Fruit fly (Drosophila melanogaster) whole organism, embryonic: ENCODE data around the gene Sec63.

Source experiments
- Atf6 ChIP-seq: fragments of 200-800 bp; sonication (Bioruptor generic); IDR thresholded peaks from 2 replicates; pipeline ENCODE4 v1.3.6; 2022; ENCODE audit warnings: missing biosample characterization, missing genetic modification characterization
- CG11398 ChIP-seq: fragments of 200-800 bp; sonication (Bioruptor generic); optimal IDR thresholded peaks from 2 replicates; lab custom pipeline; 2016; ENCODE audit warnings: missing biosample characterization, missing genetic modification characterization
- CG11723 ChIP-seq: fragments of 200-800 bp; sonication (Bioruptor generic); optimal IDR thresholded peaks from 2 replicates; lab custom pipeline; 2017; ENCODE audit warnings: missing biosample characterization, mild to moderate bottlenecking, missing genetic modification characterization
- CG12219 ChIP-seq: fragments of 200-800 bp; sonication (Bioruptor generic); optimal IDR thresholded peaks from 3 replicates; lab custom pipeline; 2018; ENCODE audit warnings: missing biosample characterization, mild to moderate bottlenecking, missing genetic modification characterization
- CG1233 ChIP-seq: fragments of 200-800 bp; sonication (Bioruptor generic); optimal IDR thresholded peaks from 4 replicates; lab custom pipeline; 2018; ENCODE audit warnings: missing biosample characterization, mild to moderate bottlenecking, missing genetic modification characterization
- CG12659 ChIP-seq: fragments of 200-800 bp; sonication (Bioruptor generic); optimal IDR thresholded peaks from 3 replicates; lab custom pipeline; 2017; ENCODE audit warnings: mild to moderate bottlenecking, missing biosample characterization, missing genetic modification reagents, missing genetic modification characterization
- CG14050 ChIP-seq: fragments of 200-800 bp; sonication (Bioruptor generic); IDR thresholded peaks from 3 replicates; pipeline ENCODE4 v1.3.6; 2022; ENCODE audit warnings: missing biosample characterization, missing genetic modification characterization
- CG16779 ChIP-seq: fragments of 200-800 bp; sonication (Bioruptor generic); IDR thresholded peaks from 2 replicates; pipeline ENCODE4 v1.3.6; 2022; ENCODE audit warnings: missing biosample characterization, missing genetic modification characterization
- CG17802 ChIP-seq: fragments of 200-800 bp; sonication (Bioruptor generic); optimal IDR thresholded peaks from 2 replicates; lab custom pipeline; 2018; ENCODE audit warnings: missing biosample characterization, mild to moderate bottlenecking, missing genetic modification characterization, moderate library complexity
- CG18764 ChIP-seq: fragments of 200-800 bp; sonication (Bioruptor generic); optimal IDR thresholded peaks from 3 replicates; lab custom pipeline; 2016; ENCODE audit warnings: missing biosample characterization, missing genetic modification characterization
- CG3065 ChIP-seq: fragments of 200-800 bp; sonication (Bioruptor generic); optimal IDR thresholded peaks from 2 replicates; lab custom pipeline; 2016; ENCODE audit warnings: missing biosample characterization, missing genetic modification characterization
- CG31441 ChIP-seq: fragments of 200-800 bp; sonication (Bioruptor generic); IDR thresholded peaks from 2 replicates; pipeline ENCODE4 v1.3.6; 2022; ENCODE audit warnings: missing biosample characterization, missing genetic modification characterization
- CG32532 ChIP-seq: fragments of 200-800 bp; sonication (Bioruptor generic); IDR thresholded peaks from 2 replicates; pipeline ENCODE4 v1.3.6; 2022; ENCODE audit warnings: missing biosample characterization, missing genetic modification characterization
- CG34376 ChIP-seq: fragments of 200-800 bp; sonication (Bioruptor generic); optimal IDR thresholded peaks from 2 replicates; lab custom pipeline; 2018; ENCODE audit warnings: missing biosample characterization, mild to moderate bottlenecking, missing genetic modification characterization
- CG43689 ChIP-seq: fragments of 200-800 bp; sonication (Bioruptor generic); IDR thresholded peaks from 2 replicates; pipeline ENCODE4 v1.3.6; 2022; ENCODE audit warnings: missing biosample characterization, missing genetic modification characterization
- CG5953 ChIP-seq: fragments of 200-800 bp; sonication (Bioruptor generic); IDR thresholded peaks from 2 replicates; pipeline ENCODE4 v1.3.6; 2022; ENCODE audit warnings: missing biosample characterization, missing genetic modification characterization
- CG6175 ChIP-seq: fragments of 200-800 bp; sonication (Bioruptor generic); IDR thresholded peaks from 3 replicates; pipeline ENCODE4 v1.3.6; 2022; ENCODE audit warnings: missing biosample characterization, missing genetic modification characterization
- CG6813 ChIP-seq: fragments of 200-800 bp; sonication (Bioruptor generic); optimal IDR thresholded peaks from 2 replicates; lab custom pipeline; 2017; ENCODE audit warnings: missing biosample characterization, missing genetic modification characterization, mild to moderate bottlenecking, moderate library complexity, missing genetic modification reagents
- CG7987 ChIP-seq: fragments of 200-800 bp; sonication (Bioruptor generic); optimal IDR thresholded peaks from 2 replicates; lab custom pipeline; 2018; ENCODE audit warnings: missing biosample characterization, mild to moderate bottlenecking, missing genetic modification characterization, moderate library complexity
- CG9727 ChIP-seq: fragments of 200-800 bp; sonication (Bioruptor generic); optimal IDR thresholded peaks from 3 replicates; lab custom pipeline; 2017; ENCODE audit warnings: missing biosample characterization, mild to moderate bottlenecking, missing genetic modification characterization
- CkIIα-i1 ChIP-seq: fragments of 200-800 bp; sonication (Bioruptor generic); IDR thresholded peaks from 2 replicates; pipeline ENCODE4 v1.3.6; 2022; ENCODE audit warnings: missing biosample characterization, missing genetic modification characterization
- Fer1 ChIP-seq: fragments of 200-800 bp; sonication (Bioruptor generic); optimal IDR thresholded peaks from 2 replicates; lab custom pipeline; 2017; ENCODE audit warnings: missing biosample characterization, mild to moderate bottlenecking, missing genetic modification characterization
- GATAe ChIP-seq: fragments of 200-800 bp; sonication (Bioruptor generic); conservative IDR thresholded peaks from 2 replicates; pipeline ENCODE4 v1.3.6; 2022; ENCODE audit warnings: missing biosample characterization, missing genetic modification characterization
- HLH3B ChIP-seq: fragments of 200-800 bp; sonication (Bioruptor generic); IDR thresholded peaks from 2 replicates; pipeline ENCODE4 v1.3.6; 2022; ENCODE audit warnings: missing biosample characterization, missing genetic modification characterization
- HLH4C ChIP-seq: fragments of 200-800 bp; sonication (Bioruptor generic); IDR thresholded peaks from 3 replicates; pipeline ENCODE4 v1.3.6; 2022; ENCODE audit warnings: missing biosample characterization, missing genetic modification characterization; ENCODE audit not compliant: partially characterized antibody
- Hmr ChIP-seq: fragments of 200-800 bp; sonication (Bioruptor generic); optimal IDR thresholded peaks from 3 replicates; lab custom pipeline; 2017; ENCODE audit warnings: mild to moderate bottlenecking, missing biosample characterization, missing genetic modification reagents, missing genetic modification characterization
- Hr39 ChIP-seq: fragments of >200 bp; optimal IDR thresholded peaks from 2 replicates; lab custom pipeline; 2017
- MBD-R2 ChIP-seq: fragments of 200-800 bp; sonication (Bioruptor generic); IDR thresholded peaks from 2 replicates; pipeline ENCODE4 v1.3.6; 2022; ENCODE audit warnings: missing biosample characterization, missing genetic modification characterization
- Meics ChIP-seq: fragments of 200-800 bp; sonication (Bioruptor generic); optimal IDR thresholded peaks from 2 replicates; lab custom pipeline; 2017; ENCODE audit warnings: missing biosample characterization, mild to moderate bottlenecking, missing genetic modification characterization
- Rfx ChIP-seq: fragments of 200-800 bp; sonication (Bioruptor generic); IDR thresholded peaks from 2 replicates; pipeline ENCODE4 v1.3.6; 2022; ENCODE audit warnings: missing biosample characterization, missing genetic modification characterization
- ato ChIP-seq: fragments of 200-800 bp; sonication (Bioruptor generic); IDR thresholded peaks from 2 replicates; pipeline ENCODE4 v1.3.6; 2022; ENCODE audit warnings: missing biosample characterization, missing genetic modification characterization; ENCODE audit not compliant: partially characterized antibody
- caup ChIP-seq: fragments of 200-800 bp; sonication (Bioruptor generic); optimal IDR thresholded peaks from 3 replicates; lab custom pipeline; 2017; ENCODE audit warnings: missing biosample characterization, mild to moderate bottlenecking, missing genetic modification characterization, moderate library complexity; ENCODE audit not compliant: severe bottlenecking
- exex ChIP-seq: fragments of 200-800 bp; sonication (Bioruptor generic); optimal IDR thresholded peaks from 4 replicates; lab custom pipeline; 2018; ENCODE audit warnings: missing biosample characterization, mild to moderate bottlenecking, missing genetic modification characterization, moderate library complexity
- fd64A ChIP-seq: fragments of 200-800 bp; sonication (Bioruptor generic); optimal IDR thresholded peaks from 3 replicates; lab custom pipeline; 2018; ENCODE audit warnings: missing biosample characterization, mild to moderate bottlenecking, missing genetic modification characterization
- gce ChIP-seq: fragments of 200-800 bp; sonication (Bioruptor generic); IDR thresholded peaks from 3 replicates; pipeline ENCODE4 v1.3.6; 2022; ENCODE audit warnings: missing biosample characterization, missing genetic modification characterization
- lab ChIP-seq: fragments of 200-800 bp; sonication (Bioruptor generic); optimal IDR thresholded peaks from 3 replicates; lab custom pipeline; 2017; ENCODE audit warnings: missing biosample characterization, missing genetic modification characterization, mild to moderate bottlenecking, moderate library complexity, missing genetic modification reagents
- mam ChIP-seq: fragments of 200-800 bp; sonication (Bioruptor generic); optimal IDR thresholded peaks from 3 replicates; lab custom pipeline; 2016; ENCODE audit warnings: missing biosample characterization, missing genetic modification characterization
- org-1 ChIP-seq: fragments of 200-800 bp; sonication (Bioruptor generic); optimal IDR thresholded peaks from 2 replicates; lab custom pipeline; 2017; ENCODE audit warnings: missing biosample characterization, missing genetic modification characterization
- ro ChIP-seq: fragments of 200-800 bp; sonication (Bioruptor generic); IDR thresholded peaks from 2 replicates; pipeline ENCODE4 v1.3.6; 2022; ENCODE audit warnings: missing biosample characterization, missing genetic modification characterization
- run ChIP-seq: fragments of 200-800 bp; sonication (Bioruptor generic); optimal IDR thresholded peaks from 3 replicates; lab custom pipeline; 2018; ENCODE audit warnings: missing biosample characterization, mild to moderate bottlenecking, missing genetic modification characterization
- schlank ChIP-seq: fragments of 200-800 bp; sonication (Bioruptor generic); optimal IDR thresholded peaks from 2 replicates; lab custom pipeline; 2018; ENCODE audit warnings: missing biosample characterization, mild to moderate bottlenecking, missing genetic modification characterization
- sd ChIP-seq: fragments of 200-800 bp; sonication (Bioruptor generic); optimal IDR thresholded peaks from 3 replicates; lab custom pipeline; 2018; ENCODE audit warnings: missing biosample characterization, mild to moderate bottlenecking, missing genetic modification characterization, moderate library complexity
- sob ChIP-seq: fragments of 200-800 bp; sonication (Bioruptor generic); IDR thresholded peaks from 2 replicates; pipeline ENCODE4 v1.3.6; 2022; ENCODE audit warnings: missing biosample characterization, missing genetic modification characterization
- sug ChIP-seq: fragments of 200-800 bp; optimal IDR thresholded peaks from 2 replicates; lab custom pipeline; 2019; ENCODE audit warnings: missing biosample characterization, mild to moderate bottlenecking, missing genetic modification characterization, moderate library complexity
- tio ChIP-seq: fragments of 200-800 bp; sonication (Bioruptor generic); optimal IDR thresholded peaks from 2 replicates; lab custom pipeline; 2017; ENCODE audit warnings: missing biosample characterization, missing genetic modification characterization, inconsistent platforms
- twi ChIP-seq: fragments of 200-800 bp; optimal IDR thresholded peaks from 2 replicates; lab custom pipeline; 2019; ENCODE audit warnings: missing biosample characterization, mild to moderate bottlenecking, missing genetic modification characterization, moderate library complexity
- vnd ChIP-seq: fragments of 200-800 bp; sonication (Bioruptor generic); IDR thresholded peaks from 3 replicates; pipeline ENCODE4 v1.3.6; 2022; ENCODE audit warnings: missing biosample characterization, missing genetic modification characterization; ENCODE audit not compliant: partially characterized antibody
- vvl ChIP-seq: fragments of 200-800 bp; sonication (Bioruptor generic); IDR thresholded peaks from 2 replicates; pipeline ENCODE4 v1.3.6; 2022; ENCODE audit warnings: missing biosample characterization, missing genetic modification characterization
- zfh1 ChIP-seq: fragments of 200-800 bp; sonication (Bioruptor generic); IDR thresholded peaks from 3 replicates; pipeline ENCODE4 v1.3.6; 2022; ENCODE audit warnings: missing biosample characterization, missing genetic modification characterization

The Sec63 gene

dm6 chr3L:7349311-7349710, 11.1 kb upstream of the Sec63 start (continued):
- TF ChIP-seq Rfx (peak; percentile 41; the same call in 1 of the 2 replicates), CG6175 (no peak), sug (tag; lab: Kevin White, UChicago) (peak; percentile 13), Meics (GFP tag; lab: Kevin White, UChicago) (peak; percentile 16), MBD-R2 (GFP tag; lab: Robert Waterston, UW) (no peak), zfh1 (GFP tag; lab: Robert Waterston, UW) (no peak), CG34376 (GFP tag; lab: Kevin White, UChicago) (peak; percentile 15), twi (tag; lab: Kevin White, UChicago) (peak; percentile 21), CG9727 (GFP tag; lab: Kevin White, UChicago) (peak; percentile 9), CG6813 (peak; percentile 23), Fer1 (peak; percentile 7), sd (peak; percentile 37), exex (peak; percentile 34), CG14050 (GFP tag; lab: Robert Waterston, UW) (no peak), CG1233 (GFP tag; lab: Kevin White, UChicago) (peak; percentile 18), run (tag; lab: Kevin White, UChicago) (no peak), sob (0 out of 2 replicates have a peak, but pooled peaks have one; percentile 15), org-1 (GFP tag; lab: Kevin White, UChicago) (peak; percentile 56)

dm6 chr3L:7356386-7357117, 3.8 kb upstream of the Sec63 start, which contains the start of gene CTCF:
CTCF (minus strand) TSS chr3L:7356713.
- no peak for TF ChIP-seq CG18764 (GFP tag; lab: Kevin White, UChicago)
- no peak for TF ChIP-seq CG43689 (GFP tag; lab: Robert Waterston, UW)
- no peak for TF ChIP-seq Hr39 (lab: Kevin White, UChicago)
- peak; percentile 40; the same call in 1 of the 2 replicates for TF ChIP-seq CG31441 (GFP tag; lab: Robert Waterston, UW)
- no peak for TF ChIP-seq Hmr (GFP tag; lab: Kevin White, UChicago)
- peak; percentile 24; the same call in 1 of the 2 replicates for TF ChIP-seq vvl (GFP tag; lab: Robert Waterston, UW)
- no peak for TF ChIP-seq run (tag; lab: Kevin White, UChicago)
- TF ChIP-seq vnd (GFP tag; lab: Robert Waterston, UW), result peak; percentile 65; the same call in 2 of the 3 replicates
- no peak for TF ChIP-seq CG3065
- no peak for TF ChIP-seq CG16779 (GFP tag; lab: Robert Waterston, UW)
- TF ChIP-seq GATAe, result peak; percentile 69
- no peak for TF ChIP-seq Atf6 (GFP tag; lab: Robert Waterston, UW)
- TF ChIP-seq mam, result peak; percentile 23
- TF ChIP-seq CG11723 (GFP tag; lab: Kevin White, UChicago), result no peak
- no peak for TF ChIP-seq CG17802 (tag; lab: Kevin White, UChicago)
- peak; percentile 9 for TF ChIP-seq lab (GFP tag; lab: Kevin White, UChicago)
- no peak for TF ChIP-seq schlank (tag; lab: Kevin White, UChicago)
- TF ChIP-seq CG12659, result peak; percentile 77
- TF ChIP-seq CG14050 (GFP tag; lab: Robert Waterston, UW), result no peak
- peak; percentile 23 for TF ChIP-seq caup (GFP tag; lab: Kevin White, UChicago)
- peak; percentile 82 for TF ChIP-seq HLH4C (GFP tag; lab: Robert Waterston, UW)
- no peak for TF ChIP-seq ato
- no peak for TF ChIP-seq CG5953 (GFP tag; lab: Robert Waterston, UW)
- no peak for TF ChIP-seq ro (GFP tag; lab: Robert Waterston, UW)
- no peak for TF ChIP-seq CG12219 (GFP tag; lab: Kevin White, UChicago)
- TF ChIP-seq CG11398 (GFP tag; lab: Kevin White, UChicago), result peak; percentile 3
- peak; percentile 3 for TF ChIP-seq CG7987 (GFP tag; lab: Kevin White, UChicago)
- no peak for TF ChIP-seq CkIIα-i1 (GFP tag; lab: Robert Waterston, UW)
- TF ChIP-seq tio, result no peak
- peak; percentile 54; the same call in 1 of the 2 replicates for TF ChIP-seq CG32532 (GFP tag; lab: Robert Waterston, UW)
- no peak for TF ChIP-seq fd64A (GFP tag; lab: Kevin White, UChicago)
- TF ChIP-seq HLH3B, result peak; percentile 51
- peak; percentile 62; the same call in 1 of the 3 replicates for TF ChIP-seq gce (GFP tag; lab: Robert Waterston, UW)
